Worm (Caenorhabditis elegans) whole organism, L3 larva: Measurements from ENCODE around the gene atg-18.
A peak's percentile ranks its signal among the peaks of the same experiment; 100 is the strongest.

Source experiments
- aly-2 ChIP-seq: fragments of 150-350 bp; optimal IDR thresholded peaks from 2 replicates; lab custom pipeline; 2014; ENCODE audit warnings: missing biosample characterization, missing genetic modification characterization
- ama-1 ChIP-seq: fragments of 150-350 bp; optimal IDR thresholded peaks from 2 replicates; lab custom pipeline; 2018
- ceh-28 ChIP-seq: fragments of 150-350 bp; optimal IDR thresholded peaks from 2 replicates; lab custom pipeline; 2014; ENCODE audit warnings: missing biosample characterization, missing genetic modification reagents, missing genetic modification characterization
- ceh-82 ChIP-seq: fragments of 150-350 bp; optimal IDR thresholded peaks from 2 replicates; lab custom pipeline; 2014; ENCODE audit warnings: missing biosample characterization, missing genetic modification characterization
- daf-12 ChIP-seq: fragments of 150-350 bp; optimal IDR thresholded peaks from 2 replicates; lab custom pipeline; 2014; ENCODE audit warnings: missing biosample characterization, missing genetic modification reagents, missing genetic modification characterization
- egl-27 ChIP-seq: sonication (generic microtip); optimal IDR thresholded peaks from 4 replicates; lab custom pipeline; 2017; ENCODE audit warnings: missing biosample characterization, missing genetic modification reagents, missing genetic modification characterization
- elt-1 ChIP-seq: fragments of 150-350 bp; optimal IDR thresholded peaks from 2 replicates; lab custom pipeline; 2014; ENCODE audit warnings: missing biosample characterization, missing genetic modification characterization
- elt-2 ChIP-seq: sonication (generic microtip); optimal IDR thresholded peaks from 2 replicates; lab custom pipeline; 2016; ENCODE audit warnings: missing genetic modification reagents, mild to moderate bottlenecking, missing genetic modification characterization, missing compliant biosample characterization
- eor-1 ChIP-seq, 2 experiments: fragments of 150-350 bp; optimal IDR thresholded peaks; 2 replicates each; lab custom pipeline; 2014 to 2018; ENCODE audit warnings: missing biosample characterization in 2 of 2, missing genetic modification characterization in 2 of 2
- fkh-2 ChIP-seq: fragments of 150-350 bp; optimal IDR thresholded peaks from 2 replicates; lab custom pipeline; 2014; ENCODE audit warnings: missing biosample characterization, missing genetic modification reagents, missing genetic modification characterization
- fos-1 ChIP-seq: fragments of 150-350 bp; optimal IDR thresholded peaks from 2 replicates; lab custom pipeline; 2014; ENCODE audit warnings: missing biosample characterization, missing genetic modification characterization
- hmg-11 ChIP-seq: sonication (generic microtip); optimal IDR thresholded peaks from 2 replicates; lab custom pipeline; 2016; ENCODE audit warnings: missing genetic modification characterization, missing compliant biosample characterization
- lin-39 ChIP-seq: fragments of 150-350 bp; optimal IDR thresholded peaks from 2 replicates; lab custom pipeline; 2018; ENCODE audit warnings: missing biosample characterization, missing genetic modification reagents, missing genetic modification characterization
- mml-1 ChIP-seq: fragments of 150-350 bp; sonication (generic microtip); optimal IDR thresholded peaks from 3 replicates; lab custom pipeline; 2014; ENCODE audit warnings: missing biosample characterization, missing genetic modification characterization
- nfya-1 ChIP-seq: sonication (generic microtip); optimal IDR thresholded peaks from 2 replicates; lab custom pipeline; 2017; ENCODE audit warnings: missing genetic modification characterization, mild to moderate bottlenecking, missing compliant biosample characterization, antibody characterized with exemption, moderate library complexity; ENCODE audit not compliant: insufficient read depth
- nhr-23 ChIP-seq: fragments of 150-350 bp; optimal IDR thresholded peaks from 2 replicates; lab custom pipeline; 2014; ENCODE audit warnings: missing biosample characterization, missing genetic modification reagents, missing genetic modification characterization
- nhr-237 ChIP-seq: fragments of 150-350 bp; optimal IDR thresholded peaks from 2 replicates; lab custom pipeline; 2014; ENCODE audit warnings: missing biosample characterization, missing genetic modification characterization
- nhr-25 ChIP-seq: sonication (generic microtip); optimal IDR thresholded peaks from 2 replicates; lab custom pipeline; 2017; ENCODE audit warnings: missing biosample characterization, missing genetic modification characterization
- nhr-67 ChIP-seq: fragments of 150-350 bp; optimal IDR thresholded peaks from 2 replicates; lab custom pipeline; 2014; ENCODE audit warnings: missing biosample characterization, missing genetic modification characterization
- pha-4 ChIP-seq: fragments of 150-350 bp; optimal IDR thresholded peaks from 2 replicates; lab custom pipeline; 2014; ENCODE audit warnings: missing biosample characterization, missing genetic modification reagents, missing genetic modification characterization
- pqm-1 ChIP-seq: fragments of 150-350 bp; optimal IDR thresholded peaks from 2 replicates; lab custom pipeline; 2017; ENCODE audit warnings: missing biosample characterization, missing genetic modification characterization, inconsistent platforms
- sea-2 ChIP-seq: fragments of 150-350 bp; sonication (generic microtip); optimal IDR thresholded peaks from 4 replicates; lab custom pipeline; 2014; ENCODE audit warnings: missing biosample characterization, missing genetic modification reagents, missing genetic modification characterization
- skn-1 ChIP-seq: fragments of 150-350 bp; optimal IDR thresholded peaks from 2 replicates; lab custom pipeline; 2014; ENCODE audit warnings: missing biosample characterization, missing genetic modification characterization
- snpc-4 ChIP-seq: fragments of 150-350 bp; optimal IDR thresholded peaks from 2 replicates; lab custom pipeline; 2014; ENCODE audit warnings: missing biosample characterization, missing genetic modification characterization
- tbx-2 ChIP-seq: sonication (generic microtip); optimal IDR thresholded peaks from 2 replicates; lab custom pipeline; 2016; ENCODE audit warnings: mild to moderate bottlenecking, missing genetic modification characterization, missing compliant biosample characterization
- unc-39 ChIP-seq: sonication (generic microtip); optimal IDR thresholded peaks from 4 replicates; lab custom pipeline; 2017; ENCODE audit warnings: missing biosample characterization, missing genetic modification characterization
- unc-62 ChIP-seq: fragments of 150-350 bp; sonication (generic microtip); optimal IDR thresholded peaks from 4 replicates; lab custom pipeline; 2014; ENCODE audit warnings: missing biosample characterization, missing genetic modification reagents, missing genetic modification characterization
- ztf-4 ChIP-seq: fragments of 150-350 bp; optimal IDR thresholded peaks from 2 replicates; lab custom pipeline; 2014; ENCODE audit warnings: missing biosample characterization, missing genetic modification characterization

atg-18 gene

DNA sequence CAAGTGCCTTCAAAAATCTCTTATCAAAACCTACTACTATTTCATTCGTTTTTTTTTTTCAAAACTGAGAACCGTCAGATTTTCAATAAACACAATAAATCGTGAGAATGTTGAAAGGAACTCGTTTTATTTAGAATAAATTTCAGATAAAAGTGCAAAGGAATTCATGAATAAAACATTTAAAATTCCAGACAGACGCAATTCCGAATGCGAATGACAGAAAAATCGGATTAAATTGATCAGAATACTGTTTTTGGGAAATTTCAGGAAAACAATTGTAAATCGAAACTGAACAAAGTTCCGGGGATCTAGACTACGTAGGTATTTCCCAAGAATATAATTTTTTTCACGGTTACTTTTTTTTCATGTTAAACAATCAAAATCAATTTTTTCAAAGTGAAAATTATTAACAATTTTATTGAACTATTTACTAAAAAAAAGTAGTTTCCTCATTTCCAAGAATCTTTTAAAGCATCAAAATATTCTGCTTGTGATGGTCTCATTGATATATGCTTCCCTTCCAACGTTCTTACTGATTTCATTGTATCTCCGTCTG lies 40.5 kb upstream of the atg-18 start (continued):
- TF ChIP-seq ceh-82 (no peak), ama-1 (lab: Kevin White, UChicago) (no peak), ztf-4 (tag; lab: Kevin White, UChicago) (no peak)

DNA sequence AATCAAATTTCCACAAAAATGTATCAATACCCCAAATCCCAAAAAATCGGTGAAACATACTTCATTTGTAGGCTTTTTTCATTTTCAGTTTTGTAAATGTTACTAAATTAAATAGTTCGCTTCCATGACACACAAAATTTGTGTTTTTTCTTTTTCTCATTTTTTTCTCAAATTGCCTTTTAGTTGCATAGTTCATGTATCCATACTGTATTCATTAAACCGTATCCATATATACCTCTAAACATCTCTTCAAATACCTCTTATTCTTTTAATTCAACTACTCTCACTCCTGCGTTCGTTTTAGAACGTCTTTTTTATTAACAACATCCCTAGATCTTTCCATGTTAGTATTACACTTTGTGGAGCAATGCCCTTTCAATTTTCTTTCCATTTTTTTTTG lies 39.6 kb upstream of the atg-18 start:
- no peak for TF ChIP-seq nhr-237
- TF ChIP-seq skn-1 (tag; lab: Kevin White, UChicago) = no peak
- no peak for TF ChIP-seq elt-1
- TF ChIP-seq eor-1 (tag; optimal IDR thresholded peaks at IDR 0.05; lab: Kevin White, UChicago) = no peak
- no peak for TF ChIP-seq hmg-11 (tag; lab: Kevin White, UChicago)
- TF ChIP-seq elt-2 (tag; lab: Kevin White, UChicago) = no peak
- no peak for TF ChIP-seq aly-2
- no peak for TF ChIP-seq unc-62 (GFP tag; lab: Kevin White, UChicago)
- no peak for TF ChIP-seq sea-2 (GFP tag; lab: Kevin White, UChicago)
- TF ChIP-seq fkh-2 (tag; lab: Kevin White, UChicago) = no peak
- TF ChIP-seq unc-39 = no peak
- TF ChIP-seq egl-27 = no peak
- TF ChIP-seq, all 47 proteins: peak for 0

DNA sequence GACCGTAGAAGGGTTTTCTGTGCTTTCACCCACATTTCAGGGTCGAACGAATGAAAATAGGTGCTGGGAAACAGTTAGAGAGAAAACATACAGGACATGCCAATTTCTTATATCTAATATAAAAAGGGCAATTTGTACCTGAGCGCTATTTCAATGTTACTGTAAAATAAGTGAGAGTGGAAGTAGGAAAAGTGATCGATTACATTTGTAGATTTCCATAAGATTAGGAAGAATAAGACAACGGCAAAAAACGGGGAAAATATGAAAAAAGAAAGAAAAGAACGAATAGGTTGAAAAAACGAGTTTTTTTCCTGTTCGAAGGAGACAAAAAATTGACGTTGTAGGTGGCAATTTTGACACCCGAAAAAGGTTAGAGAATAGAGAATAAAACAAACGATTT lies 37.1 kb upstream of the atg-18 start:
- TF ChIP-seq elt-1 (peak; percentile 83), nhr-25 (tag; lab: Kevin White, UChicago) (peak; percentile 44), daf-12 (tag; lab: Kevin White, UChicago) (no peak), ceh-28 (tag; lab: Kevin White, UChicago) (no peak), nhr-237 (no peak), lin-39 (tag; lab: Kevin White, UChicago) (no peak), ama-1 (lab: Kevin White, UChicago) (no peak), nhr-23 (tag; lab: Kevin White, UChicago) (no peak), elt-2 (tag; lab: Kevin White, UChicago) (no peak), pqm-1 (tag; lab: Kevin White, UChicago) (no peak), nhr-67 (no peak), fkh-2 (tag; lab: Kevin White, UChicago) (no peak), fos-1 (tag; lab: Kevin White, UChicago) (no peak), pha-4 (tag; lab: Kevin White, UChicago) (no peak)

DNA sequence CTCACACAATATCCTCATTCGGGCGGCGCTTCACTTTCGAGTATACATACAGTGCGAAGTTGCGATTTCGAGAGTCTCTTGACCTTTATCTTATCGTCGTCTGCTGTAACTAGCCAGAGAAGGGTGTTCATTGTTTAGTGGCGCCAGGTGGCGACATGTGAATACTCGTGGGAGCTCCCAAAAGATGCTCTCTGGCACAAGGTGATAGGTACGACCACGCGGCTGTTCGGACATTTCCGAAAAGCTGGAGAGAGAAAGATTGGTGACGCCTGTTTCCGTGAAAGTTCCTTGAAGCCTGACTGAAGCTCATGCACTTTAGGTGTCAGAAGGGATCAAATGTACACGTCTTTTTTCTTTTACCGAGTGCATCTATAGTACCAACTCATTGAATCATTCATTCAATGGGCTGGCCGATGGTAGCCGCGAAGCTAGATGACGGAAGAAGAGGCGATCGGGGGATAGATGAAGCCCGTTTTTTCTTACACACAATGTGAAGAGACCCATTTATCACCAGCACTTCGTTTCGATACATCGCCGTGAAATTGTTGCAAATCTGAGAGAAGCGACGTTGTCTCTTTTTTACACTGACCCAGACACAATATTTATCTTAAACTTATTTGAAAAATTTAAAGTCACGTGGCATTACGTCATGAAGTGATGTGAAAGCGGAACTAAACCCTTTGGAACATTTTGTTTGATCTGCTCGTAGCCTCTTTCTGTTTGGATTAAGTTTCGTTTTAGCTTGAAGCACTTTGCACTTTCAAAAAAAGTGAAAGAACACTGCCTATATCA lies 36.3 kb upstream of the atg-18 start:
- TF ChIP-seq nhr-25 (tag; lab: Kevin White, UChicago) = peak; percentile 30
- no peak for TF ChIP-seq snpc-4
- peak; percentile 4 for TF ChIP-seq lin-39 (tag; lab: Kevin White, UChicago)

DNA sequence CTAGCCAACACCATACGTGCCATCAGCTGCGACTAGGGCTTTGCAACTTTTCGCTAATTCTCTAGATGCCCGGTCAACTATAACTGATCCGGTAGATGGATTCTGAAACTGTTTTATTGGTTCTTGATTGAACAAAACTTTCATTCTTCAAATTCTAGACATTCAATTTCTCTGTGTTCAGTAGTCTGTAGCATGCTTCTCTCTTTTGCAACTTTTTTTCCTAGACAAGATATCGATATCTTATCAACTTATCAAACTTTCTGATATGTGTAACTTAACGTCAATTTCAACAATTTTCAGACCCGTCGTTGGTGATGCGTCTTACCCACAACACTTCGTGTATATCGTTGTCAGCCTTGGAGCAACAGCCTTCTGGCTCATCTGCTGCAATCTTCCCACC lies 34.6 kb upstream of the atg-18 start, which contains the start of gene ZC190.4:
ZC190.4 (plus strand) TSS at position 301 of the 400 bp plus-strand sequence.
- no peak for TF ChIP-seq ceh-28 (tag; lab: Kevin White, UChicago)

DNA sequence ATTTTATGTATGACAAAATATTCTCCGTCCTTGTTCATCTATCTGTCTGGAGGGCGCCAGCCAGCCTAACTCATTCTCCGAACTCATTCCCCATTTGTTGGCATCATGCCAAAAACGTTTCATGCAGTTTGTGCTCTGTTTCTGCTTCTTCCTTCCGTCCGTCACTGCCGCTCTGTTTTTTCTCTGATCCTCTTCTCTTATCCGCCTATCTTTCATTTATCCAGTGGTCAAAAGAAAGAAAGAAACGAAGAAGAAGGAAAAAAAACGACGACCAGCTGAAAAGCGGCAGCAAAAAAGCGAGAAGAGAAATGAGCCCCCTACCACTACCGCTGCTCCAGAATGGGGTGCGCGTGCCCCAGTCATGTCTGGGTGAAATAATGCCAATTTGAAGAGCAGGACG lies 31.9 kb upstream of the atg-18 start:
- TF ChIP-seq ama-1 (lab: Kevin White, UChicago) (no peak), tbx-2 (tag; lab: Kevin White, UChicago) (peak; percentile 66), lin-39 (tag; lab: Kevin White, UChicago) (peak; percentile 66), nhr-237 (no peak), nhr-67 (no peak), snpc-4 (peak; percentile 15), nfya-1 (tag; lab: Kevin White, UChicago) (peak; percentile 56), hmg-11 (tag; lab: Kevin White, UChicago) (peak; percentile 9), eor-1 (tag; optimal IDR thresholded peaks at IDR 0.05; lab: Kevin White, UChicago) (no peak), mml-1 (tag; lab: Kevin White, UChicago) (no peak), daf-12 (tag; lab: Kevin White, UChicago) (no peak)
